Worm (Caenorhabditis elegans) whole organism, young adult: ENCODE measurements around the gene spop-1.

Source experiments
- B0035.1 ChIP-seq: sonication (generic microtip); optimal IDR thresholded peaks from 2 replicates; lab custom pipeline; 2016; ENCODE audit warnings: missing genetic modification characterization, mild to moderate bottlenecking, missing compliant biosample characterization, missing genotype, missing genetic modification reagents
- B0336.3 ChIP-seq: fragments of 200-800 bp; sonication (Bioruptor generic); IDR thresholded peaks from 2 replicates; pipeline ENCODE4 v1.3.6; 2022; ENCODE audit warnings: missing genetic modification characterization, missing compliant biosample characterization
- F23B12.7 ChIP-seq: sonication (generic microtip); optimal IDR thresholded peaks from 2 replicates; lab custom pipeline; 2017; ENCODE audit warnings: missing genetic modification characterization, mild to moderate bottlenecking, missing compliant biosample characterization, antibody characterized with exemption, moderate library complexity; ENCODE audit not compliant: insufficient read depth
- F33H1.4 ChIP-seq: fragments of 200-800 bp; sonication (Bioruptor generic); IDR thresholded peaks from 2 replicates; pipeline ENCODE4 v1.3.6; 2022; ENCODE audit warnings: missing genetic modification reagents, missing genetic modification characterization, missing compliant biosample characterization
- F39B2.1 ChIP-seq: fragments of 200-800 bp; sonication (Bioruptor generic); IDR thresholded peaks from 2 replicates; pipeline ENCODE4 v1.3.6; 2022; ENCODE audit warnings: missing genetic modification reagents, missing genetic modification characterization, missing compliant biosample characterization
- F49E8.2 ChIP-seq: sonication (generic microtip); optimal IDR thresholded peaks from 3 replicates; lab custom pipeline; 2017; ENCODE audit warnings: missing genetic modification characterization, mild to moderate bottlenecking, missing compliant biosample characterization, antibody characterized with exemption, moderate library complexity; ENCODE audit not compliant: insufficient read depth
- F52B5.7 ChIP-seq: sonication (generic microtip); optimal IDR thresholded peaks from 2 replicates; lab custom pipeline; 2016; ENCODE audit warnings: mild to moderate bottlenecking, missing genetic modification characterization, missing compliant biosample characterization
- T07F8.4 ChIP-seq: sonication (generic microtip); optimal IDR thresholded peaks from 2 replicates; lab custom pipeline; 2016; ENCODE audit warnings: mild to moderate bottlenecking, missing genetic modification characterization, moderate library complexity, missing compliant biosample characterization
- T26A5.8 ChIP-seq: sonication (generic microtip); optimal IDR thresholded peaks from 2 replicates; lab custom pipeline; 2016; ENCODE audit warnings: missing genetic modification characterization, missing compliant biosample characterization
- Y53G8AR.9 ChIP-seq: fragments of 200-800 bp; sonication (Bioruptor generic); conservative IDR thresholded peaks from 2 replicates; pipeline ENCODE4 v1.3.6; 2022; ENCODE audit warnings: missing genetic modification reagents, missing genetic modification characterization, missing compliant biosample characterization
- Y67H2A.10 ChIP-seq: fragments of 200-800 bp; sonication (Bioruptor generic); conservative IDR thresholded peaks from 2 replicates; pipeline ENCODE4 v1.3.6; 2022; ENCODE audit warnings: missing genetic modification reagents, missing genetic modification characterization, missing compliant biosample characterization
- Y95B8A.8 ChIP-seq: fragments of 200-800 bp; sonication (Bioruptor generic); IDR thresholded peaks from 2 replicates; pipeline ENCODE4 v1.3.6; 2022; ENCODE audit warnings: missing genetic modification reagents, missing genetic modification characterization, missing compliant biosample characterization
- akir-1 ChIP-seq: fragments of 200-800 bp; sonication (Bioruptor generic); optimal IDR thresholded peaks from 2 replicates; lab custom pipeline; 2018; ENCODE audit warnings: mild to moderate bottlenecking, missing genetic modification characterization, moderate library complexity, missing compliant biosample characterization
- aptf-3 ChIP-seq: fragments of 200-800 bp; sonication (Bioruptor generic); IDR thresholded peaks from 2 replicates; pipeline ENCODE4 v1.3.6; 2022; ENCODE audit warnings: missing genetic modification characterization, missing compliant biosample characterization
- atf-7 ChIP-seq: sonication (generic microtip); optimal IDR thresholded peaks from 2 replicates; lab custom pipeline; 2017; ENCODE audit warnings: mild to moderate bottlenecking, missing genetic modification characterization, missing compliant biosample characterization
- attf-3 ChIP-seq: fragments of 200-800 bp; sonication (Bioruptor generic); conservative IDR thresholded peaks from 2 replicates; pipeline ENCODE4 v1.3.6; 2022; ENCODE audit warnings: missing genetic modification reagents, missing genetic modification characterization, missing compliant biosample characterization
- attf-5 ChIP-seq: fragments of 200-800 bp; sonication (Bioruptor generic); optimal IDR thresholded peaks from 2 replicates; lab custom pipeline; 2018; ENCODE audit warnings: mild to moderate bottlenecking, missing genetic modification characterization, missing compliant biosample characterization
- bed-2 ChIP-seq: fragments of 200-800 bp; sonication (Bioruptor generic); IDR thresholded peaks from 2 replicates; pipeline ENCODE4 v1.3.6; 2022; ENCODE audit warnings: missing genetic modification reagents, missing genetic modification characterization, missing compliant biosample characterization
- ccch-3 ChIP-seq: fragments of 200-800 bp; sonication (Bioruptor generic); optimal IDR thresholded peaks from 2 replicates; lab custom pipeline; 2018; ENCODE audit warnings: mild to moderate bottlenecking, missing genetic modification characterization, missing compliant biosample characterization
- ceh-100 ChIP-seq: fragments of 200-800 bp; sonication (Bioruptor generic); IDR thresholded peaks from 2 replicates; pipeline ENCODE4 v1.3.6; 2022; ENCODE audit warnings: missing genetic modification reagents, missing genetic modification characterization, missing compliant biosample characterization
- ceh-40 ChIP-seq: fragments of 200-800 bp; sonication (Bioruptor generic); IDR thresholded peaks from 2 replicates; pipeline ENCODE4 v1.3.6; 2022; ENCODE audit warnings: missing genetic modification characterization, missing compliant biosample characterization
- die-1 ChIP-seq: sonication (generic microtip); optimal IDR thresholded peaks from 2 replicates; lab custom pipeline; 2016; ENCODE audit warnings: missing genotype, mild to moderate bottlenecking, missing genetic modification characterization, missing compliant biosample characterization
- dox-1 ChIP-seq: fragments of 200-800 bp; sonication (Bioruptor generic); IDR thresholded peaks from 2 replicates; pipeline ENCODE4 v1.3.6; 2022; ENCODE audit warnings: missing genetic modification reagents, missing genetic modification characterization, missing compliant biosample characterization
- dpff-1 ChIP-seq: sonication (generic microtip); optimal IDR thresholded peaks from 2 replicates; lab custom pipeline; 2017; ENCODE audit warnings: mild to moderate bottlenecking, missing genetic modification characterization, missing compliant biosample characterization
- efl-1 ChIP-seq: fragments of 150-350 bp; optimal IDR thresholded peaks from 2 replicates; lab custom pipeline; 2014; ENCODE audit warnings: missing biosample characterization, missing genetic modification reagents, missing genetic modification characterization
- hmg-20 ChIP-seq: fragments of 200-800 bp; sonication (Bioruptor generic); IDR thresholded peaks from 2 replicates; pipeline ENCODE4 v1.3.6; 2022; ENCODE audit warnings: missing genetic modification reagents, missing genetic modification characterization, missing compliant biosample characterization
- lin-26 ChIP-seq: fragments of 200-800 bp; sonication (Bioruptor generic); IDR thresholded peaks from 2 replicates; pipeline ENCODE4 v1.3.6; 2022; ENCODE audit warnings: missing genetic modification reagents, missing genetic modification characterization, missing compliant biosample characterization
- lin-35 ChIP-seq, 3 experiments: fragments of 150-350 bp in 2 of 3; sonication (generic microtip) in 1 of 3; optimal IDR thresholded peaks; 2 replicates each; lab custom pipeline; 2014 to 2018; ENCODE audit warnings: missing biosample characterization in 3 of 3, missing genetic modification characterization in 3 of 3, missing genetic modification reagents in 3 of 3
- lir-1 ChIP-seq: fragments of 200-800 bp; sonication (Bioruptor generic); conservative IDR thresholded peaks from 2 replicates; pipeline ENCODE4 v1.3.6; 2022; ENCODE audit warnings: missing genetic modification reagents, missing genetic modification characterization, missing compliant biosample characterization
- lsl-1 ChIP-seq: fragments of 200-800 bp; sonication (Bioruptor generic); optimal IDR thresholded peaks from 2 replicates; lab custom pipeline; 2018; ENCODE audit warnings: mild to moderate bottlenecking, missing genetic modification characterization, moderate library complexity, missing compliant biosample characterization
- lsy-27 ChIP-seq: sonication (generic microtip); optimal IDR thresholded peaks from 2 replicates; lab custom pipeline; 2017; ENCODE audit warnings: missing genetic modification characterization, mild to moderate bottlenecking, missing compliant biosample characterization, antibody characterized with exemption, missing genotype, borderline replicate concordance; ENCODE audit not compliant: insufficient read depth
- madf-8 ChIP-seq: fragments of 200-800 bp; sonication (Bioruptor generic); conservative IDR thresholded peaks from 2 replicates; pipeline ENCODE4 v1.3.6; 2022; ENCODE audit warnings: missing genetic modification reagents, missing genetic modification characterization, missing compliant biosample characterization
- mel-28 ChIP-seq: sonication (generic microtip); optimal IDR thresholded peaks from 2 replicates; lab custom pipeline; 2016; ENCODE audit warnings: borderline replicate concordance, mild to moderate bottlenecking, missing genetic modification characterization, missing compliant biosample characterization
- nfya-2 ChIP-seq: fragments of 200-800 bp; sonication (Bioruptor generic); IDR thresholded peaks from 2 replicates; pipeline ENCODE4 v1.3.6; 2022; ENCODE audit warnings: missing genetic modification reagents, missing genetic modification characterization, missing compliant biosample characterization
- nhr-120 ChIP-seq: fragments of 200-800 bp; sonication (Bioruptor generic); IDR thresholded peaks from 2 replicates; pipeline ENCODE4 v1.3.6; 2022; ENCODE audit warnings: missing genetic modification characterization, missing compliant biosample characterization
- nhr-80 ChIP-seq: sonication (generic microtip); optimal IDR thresholded peaks from 2 replicates; lab custom pipeline; 2016; ENCODE audit warnings: missing genetic modification characterization, missing compliant biosample characterization
- pbrm-1 ChIP-seq: fragments of 200-800 bp; sonication (Bioruptor generic); IDR thresholded peaks from 2 replicates; pipeline ENCODE4 v1.3.6; 2022; ENCODE audit warnings: missing genetic modification reagents, missing genetic modification characterization, missing compliant biosample characterization
- pha-4 ChIP-seq: fragments of 150-350 bp; sonication (generic microtip); optimal IDR thresholded peaks from 2 replicates; lab custom pipeline; 2014; ENCODE audit warnings: missing biosample characterization, missing genetic modification reagents, missing genetic modification characterization
- rpc-1 ChIP-seq, 2 experiments: fragments of 150-350 bp in 1 of 2; sonication (generic microtip) in 1 of 2; optimal IDR thresholded peaks; 2 replicates each; lab custom pipeline; 2014 to 2018; ENCODE audit warnings: missing biosample characterization in 1 of 2, missing genetic modification characterization in 1 of 2, missing genetic modification reagents in 1 of 2, missing genotype in 1 of 2
- snpc-4 ChIP-seq, 5 experiments: fragments of 150-350 bp in 1 of 5; sonication (generic microtip) in 4 of 5; optimal IDR thresholded peaks; 2 replicates each; lab custom pipeline; 2014 to 2018; ENCODE audit warnings: missing genetic modification characterization in 5 of 5, missing biosample characterization in 3 of 5, antibody characterized with exemption in 2 of 5, mild to moderate bottlenecking in 2 of 5, missing compliant biosample characterization in 2 of 5, missing genotype in 2 of 5, moderate library complexity in 2 of 5, missing genetic modification reagents in 1 of 5
- somi-1 ChIP-seq: fragments of 200-800 bp; sonication (Bioruptor generic); optimal IDR thresholded peaks from 2 replicates; lab custom pipeline; 2018; ENCODE audit warnings: mild to moderate bottlenecking, missing genetic modification characterization, missing compliant biosample characterization
- sptf-2 ChIP-seq: fragments of 200-800 bp; sonication (Bioruptor generic); optimal IDR thresholded peaks from 2 replicates; lab custom pipeline; 2018; ENCODE audit warnings: mild to moderate bottlenecking, missing genetic modification characterization, missing compliant biosample characterization
- tlf-1 ChIP-seq: fragments of 200-800 bp; sonication (Bioruptor generic); optimal IDR thresholded peaks from 2 replicates; lab custom pipeline; 2018; ENCODE audit warnings: mild to moderate bottlenecking, missing genetic modification characterization, missing compliant biosample characterization
- unc-62 ChIP-seq: fragments of 150-350 bp; optimal IDR thresholded peaks from 2 replicates; lab custom pipeline; 2014; ENCODE audit warnings: missing biosample characterization, missing genetic modification reagents, missing genetic modification characterization
- ztf-18 ChIP-seq: sonication (generic microtip); optimal IDR thresholded peaks from 2 replicates; lab custom pipeline; 2016; ENCODE audit warnings: missing genotype, mild to moderate bottlenecking, missing genetic modification characterization, missing compliant biosample characterization
- ztf-3 ChIP-seq: fragments of 200-800 bp; sonication (Bioruptor generic); optimal IDR thresholded peaks from 2 replicates; lab custom pipeline; 2018; ENCODE audit warnings: mild to moderate bottlenecking, missing genetic modification characterization, missing compliant biosample characterization

Gene spop-1

ce11 chrIII:10101352-10101751 is 3.5 kb upstream of the spop-1 start, which contains the start of gene kel-10:
kel-10 (minus strand) TSS chrIII:10101452.
- TF ChIP-seq ztf-18 (tag; lab: Kevin White, UChicago) (no peak), Y53G8AR.9 (GFP tag; lab: Robert Waterston, UW) (no peak), nhr-120 (GFP tag; lab: Robert Waterston, UW) (no peak), mel-28 (no peak), nfya-2 (no peak), efl-1 (GFP tag; lab: Kevin White, UChicago) (no peak), T26A5.8 (no peak), F23B12.7 (tag; lab: Kevin White, UChicago) (no peak), B0336.3 (GFP tag; lab: Robert Waterston, UW) (no peak), F33H1.4 (GFP tag; lab: Robert Waterston, UW) (no peak), T07F8.4 (tag; lab: Kevin White, UChicago) (no peak), Y95B8A.8 (GFP tag; lab: Robert Waterston, UW) (no peak), die-1 (tag; lab: Kevin White, UChicago) (no peak), snpc-4 (GFP tag; optimal IDR thresholded peaks at IDR 0.05; lab: Kevin White, UChicago) (no peak), snpc-4 (tag; optimal IDR thresholded peaks at IDR 0.05; lab: Kevin White, UChicago) (no peak), attf-3 (no peak), ceh-40 (no peak), somi-1 (GFP tag; lab: Kevin White, UChicago) (no peak), bed-2 (no peak), sptf-2 (GFP tag; lab: Kevin White, UChicago) (no peak), F52B5.7 (tag; lab: Kevin White, UChicago) (no peak)

DNA sequence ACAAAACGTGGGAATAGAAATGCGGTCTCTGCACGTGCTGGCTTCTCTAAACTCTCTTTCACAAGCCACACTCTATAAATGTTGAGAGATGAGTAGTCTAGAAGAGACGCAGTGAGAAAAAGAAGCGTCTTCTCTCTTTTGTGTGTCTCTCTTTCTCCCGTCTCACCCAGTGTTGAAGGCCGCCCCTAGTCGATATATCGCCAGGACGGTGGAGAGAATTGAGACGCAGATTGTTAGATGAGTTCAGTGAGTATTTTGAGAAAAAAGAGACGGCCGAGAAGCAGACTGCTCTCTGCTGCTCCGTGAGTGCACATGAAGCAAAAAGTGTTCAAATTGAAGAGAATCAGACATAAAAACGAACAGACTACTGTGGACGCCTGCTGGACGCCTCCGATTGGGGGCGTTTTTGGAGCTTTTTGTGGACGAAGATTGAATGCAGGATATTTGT is 1.3 kb downstream of the spop-1 start:
- TF ChIP-seq pbrm-1 (GFP tag; lab: Robert Waterston, UW) (peak; percentile 60; the same call in 1 of the 2 replicates), ccch-3 (no peak), T07F8.4 (tag; lab: Kevin White, UChicago) (no peak), madf-8 (GFP tag; lab: Robert Waterston, UW) (no peak), atf-7 (tag; lab: Kevin White, UChicago) (peak; percentile 63), hmg-20 (no peak), attf-5 (peak; percentile 95), ztf-3 (GFP tag; lab: Kevin White, UChicago) (no peak), aptf-3 (GFP tag; lab: Robert Waterston, UW) (no peak), lin-26 (GFP tag; lab: Robert Waterston, UW) (peak; percentile 61; the same call in 1 of the 2 replicates), dpff-1 (no peak), ceh-40 (no peak), F23B12.7 (tag; lab: Kevin White, UChicago) (no peak), tlf-1 (GFP tag; lab: Kevin White, UChicago) (peak; percentile 56), lsl-1 (GFP tag; lab: Kevin White, UChicago) (no peak), lsy-27 (no peak), nhr-80 (tag; lab: Kevin White, UChicago) (peak; percentile 78), F39B2.1 (GFP tag; lab: Robert Waterston, UW) (no peak), ceh-100 (GFP tag; lab: Robert Waterston, UW) (no peak), die-1 (tag; lab: Kevin White, UChicago) (no peak), F49E8.2 (tag; lab: Kevin White, UChicago) (no peak), dox-1 (GFP tag; lab: Robert Waterston, UW) (peak; percentile 78), pha-4 (tag; lab: Kevin White, UChicago) (peak; percentile 7), lir-1 (0 out of 2 replicates have a peak, but pooled peaks have one; percentile 30), B0035.1 (tag; lab: Kevin White, UChicago) (no peak), sptf-2 (GFP tag; lab: Kevin White, UChicago) (no peak), lin-35 (GFP tag; optimal IDR thresholded peaks at IDR 0.05; lab: Kevin White, UChicago) (peak in 1 of 3 experiments; percentile 77), Y67H2A.10 (no peak), ztf-18 (tag; lab: Kevin White, UChicago) (peak; percentile 63), akir-1 (GFP tag; lab: Kevin White, UChicago) (no peak), unc-62 (no peak), rpc-1 (optimal IDR thresholded peaks at IDR 0.05; lab: Kevin White, UChicago) (no peak), rpc-1 (tag; optimal IDR thresholded peaks at IDR 0.05; lab: Kevin White, UChicago) (no peak)
